Fruit fly (Drosophila melanogaster) whole organism, embryonic: ENCODE data around the gene UQCR-14L.

ENCODE experiments used
- Bteb2 ChIP-seq: fragments of 200-800 bp; sonication (Bioruptor generic); optimal IDR thresholded peaks from 2 replicates; lab custom pipeline; 2016; ENCODE audit warnings: missing biosample characterization, missing genetic modification characterization
- CG10147 ChIP-seq: fragments of 200-800 bp; sonication (Bioruptor generic); optimal IDR thresholded peaks from 2 replicates; lab custom pipeline; 2019; ENCODE audit warnings: missing biosample characterization, mild to moderate bottlenecking, missing genetic modification characterization, moderate library complexity
- CG12071 ChIP-seq: fragments of 200-800 bp; sonication (Bioruptor generic); optimal IDR thresholded peaks from 3 replicates; lab custom pipeline; 2018; ENCODE audit warnings: missing biosample characterization, mild to moderate bottlenecking, missing genetic modification characterization
- CG12942 ChIP-seq: fragments of 200-800 bp; sonication (Bioruptor generic); optimal IDR thresholded peaks from 3 replicates; lab custom pipeline; 2016; ENCODE audit warnings: missing biosample characterization, missing genetic modification characterization
- CG15011 ChIP-seq: fragments of 200-800 bp; sonication (Bioruptor generic); optimal IDR thresholded peaks from 3 replicates; lab custom pipeline; 2018; ENCODE audit warnings: missing biosample characterization, mild to moderate bottlenecking, missing genetic modification characterization
- CG15696 ChIP-seq: fragments of 200-800 bp; sonication (Bioruptor generic); optimal IDR thresholded peaks from 2 replicates; lab custom pipeline; 2019; ENCODE audit warnings: missing biosample characterization, mild to moderate bottlenecking, missing genetic modification characterization, moderate library complexity
- CG1603 ChIP-seq: fragments of 200-800 bp; sonication (Bioruptor generic); optimal IDR thresholded peaks from 2 replicates; lab custom pipeline; 2019; ENCODE audit warnings: missing biosample characterization, mild to moderate bottlenecking, missing genetic modification characterization, moderate library complexity
- CG16813 ChIP-seq: fragments of 200-800 bp; sonication (Bioruptor generic); IDR thresholded peaks from 3 replicates; pipeline ENCODE4 v1.3.6; 2022; ENCODE audit warnings: missing biosample characterization, missing genetic modification characterization; ENCODE audit not compliant: partially characterized antibody
- CG18619 ChIP-seq: fragments of 200-800 bp; sonication (Bioruptor generic); optimal IDR thresholded peaks from 3 replicates; lab custom pipeline; 2017; ENCODE audit warnings: missing biosample characterization, mild to moderate bottlenecking, missing genetic modification characterization
- CG2120 ChIP-seq: fragments of 200-800 bp; sonication (Bioruptor generic); optimal IDR thresholded peaks from 3 replicates; lab custom pipeline; 2016; ENCODE audit warnings: missing biosample characterization, missing genetic modification characterization
- CG3065 ChIP-seq: fragments of 200-800 bp; sonication (Bioruptor generic); optimal IDR thresholded peaks from 2 replicates; lab custom pipeline; 2016; ENCODE audit warnings: missing biosample characterization, missing genetic modification characterization
- CG34224 ChIP-seq: fragments of 200-800 bp; sonication (Bioruptor generic); IDR thresholded peaks from 3 replicates; pipeline ENCODE4 v1.3.6; 2022; ENCODE audit warnings: missing biosample characterization, missing genetic modification characterization; ENCODE audit not compliant: partially characterized antibody
- CG4707 ChIP-seq: fragments of 200-800 bp; sonication (Bioruptor generic); optimal IDR thresholded peaks from 2 replicates; lab custom pipeline; 2018; ENCODE audit warnings: missing biosample characterization, mild to moderate bottlenecking, missing genetic modification characterization, moderate library complexity
- CG4854 ChIP-seq: fragments of 200-800 bp; sonication (Bioruptor generic); optimal IDR thresholded peaks from 2 replicates; lab custom pipeline; 2016; ENCODE audit warnings: missing biosample characterization, missing genetic modification characterization, inconsistent platforms
- CG6254 ChIP-seq: fragments of 200-800 bp; sonication (Bioruptor generic); optimal IDR thresholded peaks from 3 replicates; lab custom pipeline; 2017; ENCODE audit warnings: mild to moderate bottlenecking, missing biosample characterization, missing genetic modification reagents, missing genetic modification characterization
- CG6791 ChIP-seq: fragments of 200-800 bp; sonication (Bioruptor generic); IDR thresholded peaks from 3 replicates; pipeline ENCODE4 v1.3.6; 2022; ENCODE audit warnings: missing biosample characterization, missing genetic modification characterization; ENCODE audit not compliant: partially characterized antibody
- CG7786 ChIP-seq: fragments of 200-800 bp; sonication (Bioruptor generic); optimal IDR thresholded peaks from 2 replicates; lab custom pipeline; 2016; ENCODE audit warnings: missing biosample characterization, missing genetic modification characterization
- CG7928 ChIP-seq: fragments of 200-800 bp; sonication (Bioruptor generic); optimal IDR thresholded peaks from 2 replicates; lab custom pipeline; 2017; ENCODE audit warnings: missing biosample characterization, mild to moderate bottlenecking, missing genetic modification characterization
- CG7987 ChIP-seq: fragments of 200-800 bp; sonication (Bioruptor generic); optimal IDR thresholded peaks from 2 replicates; lab custom pipeline; 2018; ENCODE audit warnings: missing biosample characterization, mild to moderate bottlenecking, missing genetic modification characterization, moderate library complexity
- CG8281 ChIP-seq: fragments of 200-800 bp; sonication (Bioruptor generic); optimal IDR thresholded peaks from 2 replicates; lab custom pipeline; 2018; ENCODE audit warnings: missing biosample characterization, mild to moderate bottlenecking, missing genetic modification characterization, moderate library complexity
- CkIIα-i1 ChIP-seq: fragments of 200-800 bp; sonication (Bioruptor generic); IDR thresholded peaks from 2 replicates; pipeline ENCODE4 v1.3.6; 2022; ENCODE audit warnings: missing biosample characterization, missing genetic modification characterization
- Drgx ChIP-seq: fragments of 200-800 bp; sonication (Bioruptor generic); IDR thresholded peaks from 2 replicates; pipeline ENCODE4 v1.3.6; 2022; ENCODE audit warnings: missing biosample characterization, missing genetic modification characterization
- E2f1 ChIP-seq: fragments of 200-800 bp; sonication (Bioruptor generic); IDR thresholded peaks from 2 replicates; pipeline ENCODE4 v1.3.6; 2022; ENCODE audit warnings: missing biosample characterization, missing genetic modification characterization
- Jarid2 ChIP-seq: fragments of 200-800 bp; sonication (Bioruptor generic); optimal IDR thresholded peaks from 3 replicates; lab custom pipeline; 2017; ENCODE audit warnings: mild to moderate bottlenecking, missing biosample characterization, missing genetic modification reagents, missing genetic modification characterization
- Meics ChIP-seq: fragments of 200-800 bp; sonication (Bioruptor generic); optimal IDR thresholded peaks from 2 replicates; lab custom pipeline; 2017; ENCODE audit warnings: missing biosample characterization, mild to moderate bottlenecking, missing genetic modification characterization
- NfI ChIP-seq: fragments of 200-800 bp; sonication (Bioruptor generic); optimal IDR thresholded peaks from 3 replicates; lab custom pipeline; 2018; ENCODE audit warnings: missing biosample characterization, mild to moderate bottlenecking, missing genetic modification characterization, moderate library complexity
- Side ChIP-seq: fragments of 200-800 bp; sonication (Bioruptor generic); optimal IDR thresholded peaks from 2 replicates; lab custom pipeline; 2016; ENCODE audit warnings: missing biosample characterization, missing genetic modification characterization
- Spps ChIP-seq: fragments of 200-800 bp; sonication (Bioruptor generic); optimal IDR thresholded peaks from 2 replicates; lab custom pipeline; 2018; ENCODE audit warnings: missing biosample characterization, mild to moderate bottlenecking, missing genetic modification characterization
- Stat92E ChIP-seq, 3 experiments: fragments of >200 bp in 2 of 3; fragments of 200-800 bp in 1 of 3; sonication (Bioruptor generic) in 1 of 3; optimal IDR thresholded peaks; 2 replicates each; lab custom pipeline; 2017 to 2019; ENCODE audit warnings: missing biosample characterization in 3 of 3, missing genetic modification characterization in 3 of 3, mild to moderate bottlenecking in 1 of 3, moderate library complexity in 1 of 3
- Trl ChIP-seq, 3 experiments: fragments of >200 bp in 2 of 3; fragments of 200-800 bp in 1 of 3; sonication (Bioruptor generic) in 1 of 3; optimal IDR thresholded peaks; 2 replicates in 1 of 3; 3 replicates in 2 of 3; lab custom pipeline; 2016 to 2017; ENCODE audit warnings: missing biosample characterization in 1 of 3, missing genetic modification characterization in 1 of 3
- amos ChIP-seq: fragments of 200-800 bp; sonication (Bioruptor generic); IDR thresholded peaks from 2 replicates; pipeline ENCODE4 v1.3.6; 2022; ENCODE audit warnings: missing biosample characterization, missing genetic modification characterization; ENCODE audit not compliant: partially characterized antibody
- bab2 ChIP-seq: fragments of 200-800 bp; sonication (Bioruptor generic); optimal IDR thresholded peaks from 2 replicates; lab custom pipeline; 2016; ENCODE audit warnings: missing biosample characterization, missing genetic modification characterization
- dpn ChIP-seq, 2 experiments: fragments of 200-800 bp; sonication (Bioruptor generic); optimal IDR thresholded peaks; 3 replicates each; lab custom pipeline; 2016; ENCODE audit warnings: missing biosample characterization in 2 of 2, missing genetic modification characterization in 2 of 2
- esg ChIP-seq: fragments of 200-800 bp; sonication (Bioruptor generic); conservative IDR thresholded peaks from 2 replicates; pipeline ENCODE4 v1.3.6; 2022; ENCODE audit warnings: missing biosample characterization, missing genetic modification characterization
- exex ChIP-seq: fragments of 200-800 bp; sonication (Bioruptor generic); optimal IDR thresholded peaks from 4 replicates; lab custom pipeline; 2018; ENCODE audit warnings: missing biosample characterization, mild to moderate bottlenecking, missing genetic modification characterization, moderate library complexity
- gcm ChIP-seq: fragments of 200-800 bp; sonication (Bioruptor generic); optimal IDR thresholded peaks from 2 replicates; lab custom pipeline; 2019; ENCODE audit warnings: missing biosample characterization, mild to moderate bottlenecking, missing genetic modification characterization, moderate library complexity
- gcm2 ChIP-seq: fragments of 200-800 bp; sonication (Bioruptor generic); optimal IDR thresholded peaks from 2 replicates; lab custom pipeline; 2016; ENCODE audit warnings: missing biosample characterization, missing genetic modification characterization
- inv ChIP-seq: fragments of 200-800 bp; sonication (Bioruptor generic); IDR thresholded peaks from 2 replicates; pipeline ENCODE4 v1.3.6; 2022; ENCODE audit warnings: missing biosample characterization, missing genetic modification characterization; ENCODE audit not compliant: partially characterized antibody
- mld ChIP-seq: fragments of 200-800 bp; sonication (Bioruptor generic); IDR thresholded peaks from 3 replicates; pipeline ENCODE4 v1.3.6; 2022; ENCODE audit warnings: missing biosample characterization, missing genetic modification characterization; ENCODE audit not compliant: partially characterized antibody
- pho ChIP-seq: fragments of 200-800 bp; sonication (Bioruptor generic); optimal IDR thresholded peaks from 2 replicates; lab custom pipeline; 2016; ENCODE audit warnings: missing biosample characterization, missing genetic modification characterization
- pita ChIP-seq: fragments of 200-800 bp; sonication (Bioruptor generic); optimal IDR thresholded peaks from 2 replicates; lab custom pipeline; 2017; ENCODE audit warnings: missing biosample characterization, mild to moderate bottlenecking, missing genetic modification characterization
- row ChIP-seq: fragments of 200-800 bp; sonication (Bioruptor generic); IDR thresholded peaks from 3 replicates; pipeline ENCODE4 v1.3.6; 2022; ENCODE audit warnings: missing biosample characterization, missing genetic modification characterization
- run ChIP-seq: fragments of 200-800 bp; sonication (Bioruptor generic); optimal IDR thresholded peaks from 3 replicates; lab custom pipeline; 2018; ENCODE audit warnings: missing biosample characterization, mild to moderate bottlenecking, missing genetic modification characterization
- sc ChIP-seq, 3 experiments: fragments of >200 bp in 2 of 3; fragments of 200-800 bp in 1 of 3; sonication (Bioruptor generic) in 1 of 3; optimal IDR thresholded peaks; 2 replicates in 2 of 3; 3 replicates in 1 of 3; lab custom pipeline; 2017; ENCODE audit warnings: mild to moderate bottlenecking in 1 of 3, missing biosample characterization in 1 of 3, missing genetic modification characterization in 1 of 3, missing genetic modification reagents in 1 of 3
- sima ChIP-seq: fragments of 200-800 bp; sonication (Bioruptor generic); optimal IDR thresholded peaks from 2 replicates; lab custom pipeline; 2016; ENCODE audit warnings: missing biosample characterization, missing genetic modification characterization
- so ChIP-seq: fragments of 200-800 bp; sonication (Bioruptor generic); IDR thresholded peaks from 3 replicates; pipeline ENCODE4 v1.3.6; 2022; ENCODE audit warnings: missing biosample characterization, missing genetic modification characterization
- tgo ChIP-seq: fragments of 200-800 bp; sonication (Bioruptor generic); IDR thresholded peaks from 3 replicates; pipeline ENCODE4 v1.3.6; 2022; ENCODE audit warnings: missing biosample characterization, missing genetic modification characterization

Gene UQCR-14L

dm6 chr3R:28335462-28335998 lies 41.7 kb downstream of the UQCR-14L start (continued):
- TF ChIP-seq CG10147, result peak; percentile 62
- peak; percentile 79 for TF ChIP-seq Meics (GFP tag; lab: Kevin White, UChicago)
- no peak for TF ChIP-seq sc (optimal IDR thresholded peaks at IDR 0.05; lab: Kevin White, UChicago)
- peak; percentile 64 for TF ChIP-seq sc (GFP tag; optimal IDR thresholded peaks at IDR 0.05; lab: Kevin White, UChicago)
- peak; percentile 62 for TF ChIP-seq CG12942 (GFP tag; lab: Kevin White, UChicago)
- no peak for TF ChIP-seq CG6254 (GFP tag; lab: Kevin White, UChicago)
- no peak for TF ChIP-seq Stat92E (GFP tag; optimal IDR thresholded peaks at IDR 0.05; lab: Kevin White, UChicago)
- peak; percentile 80 for TF ChIP-seq NfI
- peak; percentile 53 for TF ChIP-seq CG12071 (GFP tag; lab: Kevin White, UChicago)
- peak; percentile 73 for TF ChIP-seq CG7786 (GFP tag; lab: Kevin White, UChicago)
- TF ChIP-seq esg (GFP tag; lab: Robert Waterston, UW), result peak; percentile 53
- peak; percentile 63 for TF ChIP-seq tgo (GFP tag; lab: Robert Waterston, UW)
- TF ChIP-seq bab2 (GFP tag; lab: Kevin White, UChicago), result peak; percentile 63
- no peak for TF ChIP-seq pita (GFP tag; lab: Kevin White, UChicago)
- TF ChIP-seq CG7987, result peak; percentile 57
- TF ChIP-seq CkIIα-i1 (GFP tag; lab: Robert Waterston, UW), result no peak
- TF ChIP-seq so (GFP tag; lab: Robert Waterston, UW), result no peak; the same call in 2 of the 3 replicates
- TF ChIP-seq CG1603 (tag; lab: Kevin White, UChicago), result peak; percentile 91
- TF ChIP-seq CG8281, result peak; percentile 53
- TF ChIP-seq Trl (optimal IDR thresholded peaks at IDR 0.05; lab: Kevin White, UChicago), result no peak
- TF ChIP-seq Trl (GFP tag; optimal IDR thresholded peaks at IDR 0.05; lab: Kevin White, UChicago), result peak; percentile 77
- no peak for TF ChIP-seq sima (GFP tag; lab: Kevin White, UChicago)
- TF ChIP-seq inv (GFP tag; lab: Robert Waterston, UW), result peak; percentile 41; the same call in 1 of the 2 replicates
- peak; percentile 36 for TF ChIP-seq CG15011
- TF ChIP-seq exex (tag; lab: Kevin White, UChicago), result peak; percentile 32
- peak; percentile 27; the same call in 1 of the 3 replicates for TF ChIP-seq CG16813 (GFP tag; lab: Robert Waterston, UW)
- TF ChIP-seq Jarid2, result peak; percentile 70
- peak; percentile 32 for TF ChIP-seq CG4854 (GFP tag; lab: Kevin White, UChicago)
- TF ChIP-seq CG18619, result peak; percentile 51
- TF ChIP-seq mld (GFP tag; lab: Robert Waterston, UW), result no peak
- TF ChIP-seq CG7928 (GFP tag; lab: Kevin White, UChicago), result peak; percentile 99
- TF ChIP-seq row, result peak; percentile 79
- peak; percentile 63 for TF ChIP-seq CG2120 (GFP tag; lab: Kevin White, UChicago)
- peak; percentile 30; the same call in 1 of the 2 replicates for TF ChIP-seq amos
- no peak for TF ChIP-seq run (tag; lab: Kevin White, UChicago)
- peak; percentile 69 for TF ChIP-seq gcm (GFP tag; lab: Kevin White, UChicago)
- peak; percentile 52 for TF ChIP-seq CG3065 (GFP tag; lab: Kevin White, UChicago)
- TF ChIP-seq CG15696 (tag; lab: Kevin White, UChicago), result peak; percentile 79
- TF ChIP-seq CG6791 (GFP tag; lab: Robert Waterston, UW), result peak; percentile 59; the same call in 1 of the 3 replicates
- peak; percentile 61 for TF ChIP-seq gcm2 (GFP tag; lab: Kevin White, UChicago)
- TF ChIP-seq Spps (tag; lab: Kevin White, UChicago), result peak; percentile 27
- TF ChIP-seq pho (GFP tag; lab: Kevin White, UChicago), result peak; percentile 82
- TF ChIP-seq Bteb2 (GFP tag; lab: Kevin White, UChicago), result peak; percentile 75
- peak; percentile 35; the same call in 1 of the 2 replicates for TF ChIP-seq Drgx (GFP tag; lab: Robert Waterston, UW)
- peak; percentile 77 to 82 for TF ChIP-seq dpn (GFP tag; optimal IDR thresholded peaks at IDR 0.05; lab: Kevin White, UChicago)
- TF ChIP-seq Side (GFP tag; lab: Kevin White, UChicago), result peak; percentile 78
- no peak for TF ChIP-seq CG34224 (GFP tag; lab: Robert Waterston, UW)
- TF ChIP-seq E2f1 (GFP tag; lab: Robert Waterston, UW), result peak; percentile 69
- no peak for TF ChIP-seq CG4707 (GFP tag; lab: Kevin White, UChicago)
